Worm (Caenorhabditis elegans) whole organism, L4 larva: Measurements from ENCODE around the gene Y116A8C.27.

Experiments used
- ama-1 ChIP-seq: fragments of 150-350 bp; optimal IDR thresholded peaks from 2 replicates; lab custom pipeline; 2014; ENCODE audit warnings: inconsistent platforms, mixed read lengths
- lin-13 ChIP-seq: fragments of 150-350 bp; optimal IDR thresholded peaks from 2 replicates; lab custom pipeline; 2014; ENCODE audit warnings: missing biosample characterization, missing genetic modification reagents, missing genetic modification characterization
- nhr-28 ChIP-seq: fragments of 150-350 bp; optimal IDR thresholded peaks from 2 replicates; lab custom pipeline; 2014; ENCODE audit warnings: missing biosample characterization, missing genetic modification characterization
- nhr-76 ChIP-seq: fragments of 150-350 bp; optimal IDR thresholded peaks from 2 replicates; lab custom pipeline; 2014; ENCODE audit warnings: missing biosample characterization, missing genetic modification characterization
- skn-1 ChIP-seq: fragments of 150-350 bp; optimal IDR thresholded peaks from 2 replicates; lab custom pipeline; 2014; ENCODE audit warnings: missing biosample characterization, missing genetic modification characterization

DNA sequence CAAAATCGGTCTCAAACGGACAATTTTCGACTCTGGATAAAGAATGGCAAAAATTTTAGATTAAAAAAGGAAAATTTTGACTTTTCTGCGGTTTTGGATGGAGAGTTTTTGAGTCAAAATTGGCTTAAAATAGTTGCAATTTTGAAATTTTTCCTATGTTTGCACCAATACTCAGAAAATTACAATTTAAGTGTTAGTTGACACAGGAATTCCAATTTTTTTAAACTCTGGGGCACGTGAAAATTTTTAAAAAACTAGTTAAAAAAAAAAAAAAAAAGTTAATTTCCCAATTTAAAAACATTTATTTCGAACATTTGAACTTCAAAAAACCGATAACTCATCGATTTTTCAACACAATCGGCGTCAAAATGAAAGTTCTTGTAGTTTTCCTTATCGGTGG lies 15.7 kb upstream of the Y116A8C.27 start, which contains the start of gene Y116A8C.33:
- TF ChIP-seq skn-1 (tag; lab: Kevin White, UChicago) (no peak), lin-13 (GFP tag; lab: Kevin White, UChicago) (no peak), ama-1 (lab: Kevin White, UChicago) (no peak), nhr-28 (no peak), nhr-76 (tag; lab: Kevin White, UChicago) (no peak)
